Fruit fly (Drosophila melanogaster) whole organism, embryonic: ENCODE measurements around the gene CG31265.
A peak's percentile ranks its signal among the peaks of the same experiment; 100 is the strongest.

Experiments
- CG10654 ChIP-seq: fragments of 200-800 bp; sonication (Bioruptor generic); optimal IDR thresholded peaks from 2 replicates; lab custom pipeline; 2016; ENCODE audit warnings: missing biosample characterization, missing genetic modification characterization
- CG12659 ChIP-seq: fragments of 200-800 bp; sonication (Bioruptor generic); optimal IDR thresholded peaks from 3 replicates; lab custom pipeline; 2017; ENCODE audit warnings: mild to moderate bottlenecking, missing biosample characterization, missing genetic modification reagents, missing genetic modification characterization
- CG12744 ChIP-seq: fragments of 200-800 bp; sonication (Bioruptor generic); optimal IDR thresholded peaks from 2 replicates; lab custom pipeline; 2016; ENCODE audit warnings: missing biosample characterization, missing genetic modification characterization
- CG15073 ChIP-seq: fragments of 200-800 bp; sonication (Bioruptor generic); optimal IDR thresholded peaks from 2 replicates; lab custom pipeline; 2016; ENCODE audit warnings: missing biosample characterization, missing genetic modification characterization
- CG15479 ChIP-seq: fragments of 200-800 bp; sonication (Bioruptor generic); optimal IDR thresholded peaks from 3 replicates; lab custom pipeline; 2019; ENCODE audit warnings: missing biosample characterization, mild to moderate bottlenecking, missing genetic modification characterization, moderate library complexity
- CG15514 ChIP-seq: fragments of 200-800 bp; sonication (Bioruptor generic); optimal IDR thresholded peaks from 3 replicates; lab custom pipeline; 2017; ENCODE audit warnings: missing biosample characterization, missing genetic modification characterization, mild to moderate bottlenecking, moderate library complexity, missing genetic modification reagents
- CG17359 ChIP-seq: fragments of 200-800 bp; sonication (Bioruptor generic); optimal IDR thresholded peaks from 3 replicates; lab custom pipeline; 2018; ENCODE audit warnings: missing biosample characterization, mild to moderate bottlenecking, missing genetic modification characterization, moderate library complexity
- CG17385 ChIP-seq: fragments of 200-800 bp; sonication (Bioruptor generic); optimal IDR thresholded peaks from 3 replicates; lab custom pipeline; 2018; ENCODE audit warnings: missing biosample characterization, mild to moderate bottlenecking, missing genetic modification characterization
- CG2129 ChIP-seq: fragments of 200-800 bp; sonication (Bioruptor generic); IDR thresholded peaks from 2 replicates; pipeline ENCODE4 v1.3.6; 2022; ENCODE audit warnings: missing biosample characterization, missing genetic modification characterization; ENCODE audit not compliant: partially characterized antibody
- CG30403 ChIP-seq: fragments of 200-800 bp; sonication (Bioruptor generic); optimal IDR thresholded peaks from 3 replicates; lab custom pipeline; 2016; ENCODE audit warnings: missing biosample characterization, missing genetic modification characterization
- CG31365 ChIP-seq: fragments of 200-800 bp; sonication (Bioruptor generic); optimal IDR thresholded peaks from 2 replicates; lab custom pipeline; 2018; ENCODE audit warnings: missing biosample characterization, mild to moderate bottlenecking, missing genetic modification characterization
- CG3838 ChIP-seq: fragments of 200-800 bp; sonication (Bioruptor generic); optimal IDR thresholded peaks from 3 replicates; lab custom pipeline; 2016; ENCODE audit warnings: missing biosample characterization, missing genetic modification characterization
- CG42726 ChIP-seq: fragments of 200-800 bp; sonication (Bioruptor generic); IDR thresholded peaks from 2 replicates; pipeline ENCODE4 v1.3.6; 2022; ENCODE audit warnings: missing biosample characterization, missing genetic modification characterization; ENCODE audit not compliant: partially characterized antibody
- CG8478 ChIP-seq: fragments of >200 bp; optimal IDR thresholded peaks from 2 replicates; lab custom pipeline; 2018
- CG8765 ChIP-seq: fragments of 200-800 bp; sonication (Bioruptor generic); IDR thresholded peaks from 2 replicates; pipeline ENCODE4 v1.3.6; 2022; ENCODE audit warnings: missing biosample characterization, missing genetic modification characterization
- CG9609 ChIP-seq: fragments of 200-800 bp; sonication (Bioruptor generic); optimal IDR thresholded peaks from 3 replicates; lab custom pipeline; 2016; ENCODE audit warnings: missing biosample characterization, missing genetic modification characterization
- CG9876 ChIP-seq: fragments of 200-800 bp; sonication (Bioruptor generic); optimal IDR thresholded peaks from 2 replicates; lab custom pipeline; 2016; ENCODE audit warnings: missing biosample characterization, missing genetic modification characterization
- Chrac-16 ChIP-seq: fragments of 200-800 bp; sonication (Bioruptor generic); optimal IDR thresholded peaks from 3 replicates; lab custom pipeline; 2016; ENCODE audit warnings: missing biosample characterization, missing genetic modification characterization
- Ets65A ChIP-seq: fragments of 200-800 bp; sonication (Bioruptor generic); peaks from one replicate; lab custom pipeline; 2016; ENCODE audit warnings: missing biosample characterization, missing genetic modification characterization
- HLH4C ChIP-seq: fragments of 200-800 bp; sonication (Bioruptor generic); IDR thresholded peaks from 3 replicates; pipeline ENCODE4 v1.3.6; 2022; ENCODE audit warnings: missing biosample characterization, missing genetic modification characterization; ENCODE audit not compliant: partially characterized antibody
- Hr39 ChIP-seq: fragments of >200 bp; optimal IDR thresholded peaks from 2 replicates; lab custom pipeline; 2017
- MESR4 ChIP-seq: fragments of 200-800 bp; sonication (Bioruptor generic); optimal IDR thresholded peaks from 2 replicates; lab custom pipeline; 2018; ENCODE audit warnings: missing biosample characterization, mild to moderate bottlenecking, missing genetic modification characterization, moderate library complexity
- Med ChIP-seq: fragments of 200-800 bp; sonication (Bioruptor generic); peaks from one replicate; lab custom pipeline; 2016; ENCODE audit warnings: missing biosample characterization, missing genetic modification characterization, mild to moderate bottlenecking, inconsistent platforms, moderate library complexity
- Mrtf ChIP-seq: fragments of 200-800 bp; sonication (Bioruptor generic); IDR thresholded peaks from 3 replicates; pipeline ENCODE4 v1.3.6; 2022; ENCODE audit warnings: missing biosample characterization, missing genetic modification characterization
- Sin3A ChIP-seq: fragments of >200 bp; optimal IDR thresholded peaks from 2 replicates; lab custom pipeline; 2018
- Sry-β ChIP-seq: fragments of 200-800 bp; sonication (Bioruptor generic); optimal IDR thresholded peaks from 2 replicates; lab custom pipeline; 2018; ENCODE audit warnings: missing biosample characterization, mild to moderate bottlenecking, missing genetic modification characterization, moderate library complexity
- Xrp1 ChIP-seq: fragments of 200-800 bp; sonication (Bioruptor generic); IDR thresholded peaks from 2 replicates; pipeline ENCODE4 v1.3.6; 2022; ENCODE audit warnings: missing biosample characterization, missing genetic modification characterization
- YL-1 ChIP-seq: fragments of 200-800 bp; sonication (Bioruptor generic); optimal IDR thresholded peaks from 3 replicates; lab custom pipeline; 2017; ENCODE audit warnings: missing biosample characterization, mild to moderate bottlenecking, missing genetic modification characterization
- amos ChIP-seq: fragments of 200-800 bp; sonication (Bioruptor generic); IDR thresholded peaks from 2 replicates; pipeline ENCODE4 v1.3.6; 2022; ENCODE audit warnings: missing biosample characterization, missing genetic modification characterization; ENCODE audit not compliant: partially characterized antibody
- dan ChIP-seq: fragments of 200-800 bp; sonication (Bioruptor generic); IDR thresholded peaks from 2 replicates; pipeline ENCODE4 v1.3.6; 2022; ENCODE audit warnings: missing biosample characterization, missing genetic modification characterization
- gce ChIP-seq: fragments of 200-800 bp; sonication (Bioruptor generic); IDR thresholded peaks from 3 replicates; pipeline ENCODE4 v1.3.6; 2022; ENCODE audit warnings: missing biosample characterization, missing genetic modification characterization
- jigr1 ChIP-seq: fragments of 200-800 bp; sonication (Bioruptor generic); IDR thresholded peaks from 3 replicates; pipeline ENCODE4 v1.3.6; 2022; ENCODE audit warnings: missing biosample characterization, missing genetic modification characterization
- jumu ChIP-seq: fragments of 200-800 bp; sonication (Bioruptor generic); optimal IDR thresholded peaks from 3 replicates; lab custom pipeline; 2016; ENCODE audit warnings: missing biosample characterization, missing genetic modification characterization
- mld ChIP-seq: fragments of 200-800 bp; sonication (Bioruptor generic); IDR thresholded peaks from 3 replicates; pipeline ENCODE4 v1.3.6; 2022; ENCODE audit warnings: missing biosample characterization, missing genetic modification characterization; ENCODE audit not compliant: partially characterized antibody
- nerfin-1 ChIP-seq: fragments of 200-800 bp; sonication (Bioruptor generic); optimal IDR thresholded peaks from 3 replicates; lab custom pipeline; 2019; ENCODE audit warnings: missing biosample characterization, mild to moderate bottlenecking, missing genetic modification characterization, moderate library complexity
- nerfin-2 ChIP-seq: fragments of 200-800 bp; sonication (Bioruptor generic); IDR thresholded peaks from 2 replicates; pipeline ENCODE4 v1.3.6; 2022; ENCODE audit warnings: missing biosample characterization, missing genetic modification characterization; ENCODE audit not compliant: partially characterized antibody
- pho ChIP-seq: fragments of 200-800 bp; sonication (Bioruptor generic); optimal IDR thresholded peaks from 2 replicates; lab custom pipeline; 2016; ENCODE audit warnings: missing biosample characterization, missing genetic modification characterization
- pnt ChIP-seq: fragments of 200-800 bp; sonication (Bioruptor generic); optimal IDR thresholded peaks from 3 replicates; lab custom pipeline; 2016; ENCODE audit warnings: missing biosample characterization, missing genetic modification characterization
- ranshi ChIP-seq: fragments of 200-800 bp; sonication (Bioruptor generic); IDR thresholded peaks from 2 replicates; pipeline ENCODE4 v1.3.6; 2022; ENCODE audit warnings: missing biosample characterization, missing genetic modification characterization
- repo ChIP-seq: fragments of 200-800 bp; sonication (Bioruptor generic); optimal IDR thresholded peaks from 2 replicates; lab custom pipeline; 2016; ENCODE audit warnings: missing biosample characterization, missing genetic modification characterization
- sd ChIP-seq: fragments of 200-800 bp; sonication (Bioruptor generic); optimal IDR thresholded peaks from 3 replicates; lab custom pipeline; 2018; ENCODE audit warnings: missing biosample characterization, mild to moderate bottlenecking, missing genetic modification characterization, moderate library complexity
- sima ChIP-seq: fragments of 200-800 bp; sonication (Bioruptor generic); optimal IDR thresholded peaks from 2 replicates; lab custom pipeline; 2016; ENCODE audit warnings: missing biosample characterization, missing genetic modification characterization
- so ChIP-seq: fragments of 200-800 bp; sonication (Bioruptor generic); IDR thresholded peaks from 3 replicates; pipeline ENCODE4 v1.3.6; 2022; ENCODE audit warnings: missing biosample characterization, missing genetic modification characterization
- tll ChIP-seq, 2 experiments: fragments of 200-800 bp in 1 of 2; fragments of >200 bp in 1 of 2; sonication (Bioruptor generic) in 1 of 2; optimal IDR thresholded peaks; 2 replicates each; lab custom pipeline; 2017 to 2019; ENCODE audit warnings: missing biosample characterization in 2 of 2, missing genetic modification characterization in 2 of 2, mild to moderate bottlenecking in 1 of 2, moderate library complexity in 1 of 2
- tna ChIP-seq: fragments of 200-800 bp; sonication (Bioruptor generic); IDR thresholded peaks from 2 replicates; pipeline ENCODE4 v1.3.6; 2022; ENCODE audit warnings: missing biosample characterization, missing genetic modification characterization; ENCODE audit not compliant: partially characterized antibody
- wor ChIP-seq: fragments of 200-800 bp; sonication (Bioruptor generic); IDR thresholded peaks from 2 replicates; pipeline ENCODE4 v1.3.6; 2022; ENCODE audit warnings: missing biosample characterization, missing genetic modification characterization

The CG31265 gene

DNA sequence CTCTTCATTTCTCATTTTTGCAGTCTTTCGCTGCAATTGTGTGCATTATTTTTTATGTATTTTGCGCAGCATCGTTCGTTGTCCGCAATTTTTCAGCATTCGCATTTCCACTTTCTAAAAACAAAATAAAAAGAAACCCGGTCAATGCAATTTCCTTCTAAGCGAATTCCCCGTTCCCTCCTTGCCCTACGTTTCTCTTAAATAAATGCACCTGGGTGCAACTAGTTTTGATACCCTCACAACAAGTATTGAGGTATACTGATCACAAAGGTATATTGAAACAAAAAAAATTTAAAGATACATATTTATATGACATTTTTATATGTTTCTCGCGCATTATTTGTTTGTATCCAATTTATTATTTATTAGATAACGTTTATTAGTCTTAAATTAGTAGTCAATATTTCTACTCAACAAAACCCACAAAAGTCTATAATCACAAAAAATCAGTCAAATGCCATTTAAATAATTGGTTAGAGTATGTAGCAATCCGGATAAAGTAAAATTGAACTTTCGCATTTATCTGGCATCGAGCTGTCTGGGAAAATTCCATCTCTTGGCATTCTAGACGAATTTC is 46.6 kb upstream of the CG31265 start (continued):
- TF ChIP-seq CG17359 (tag; lab: Kevin White, UChicago) (peak; percentile 10), Xrp1 (GFP tag; lab: Robert Waterston, UW) (peak; percentile 28; the same call in 1 of the 2 replicates)

DNA sequence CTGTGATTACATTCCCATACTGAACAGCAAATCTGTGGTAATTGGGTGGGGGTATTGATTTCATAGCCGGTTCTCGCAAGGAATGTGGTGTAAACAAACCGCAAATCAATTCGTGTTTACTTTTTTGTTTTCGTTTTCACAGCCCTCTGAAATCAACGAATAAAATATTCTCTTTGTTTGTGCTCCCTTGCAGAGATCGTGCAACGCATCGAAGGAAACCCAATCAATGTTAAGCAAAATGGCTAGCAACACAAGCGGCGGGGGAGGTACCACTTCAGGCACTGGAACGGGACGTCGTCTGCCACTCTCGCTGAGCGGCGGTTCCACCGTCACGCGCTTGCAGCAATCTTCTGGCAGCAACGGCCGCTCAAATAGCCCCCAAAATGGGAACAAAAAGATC is 45.5 kb upstream of the CG31265 start:
- TF ChIP-seq wor (no peak), CG15479 (GFP tag; lab: Kevin White, UChicago) (peak; percentile 80), Mrtf (GFP tag; lab: Robert Waterston, UW) (no peak), CG12744 (GFP tag; lab: Kevin White, UChicago) (no peak), nerfin-2 (no peak), sd (peak; percentile 72), Med (GFP tag; lab: Kevin White, UChicago) (peak; percentile 3), tll (GFP tag; optimal IDR thresholded peaks at IDR 0.05; lab: Kevin White, UChicago) (peak in 1 of 2 experiments; percentile 69), Ets65A (GFP tag; lab: Kevin White, UChicago) (peak; percentile 48), Sin3A (lab: Kevin White, UChicago) (no peak), nerfin-1 (tag; lab: Kevin White, UChicago) (peak; percentile 34), so (GFP tag; lab: Robert Waterston, UW) (peak; percentile 33; the same call in 1 of the 3 replicates), pnt (GFP tag; lab: Kevin White, UChicago) (no peak)
- TF ChIP-seq, all 482 proteins: peak for 7

DNA sequence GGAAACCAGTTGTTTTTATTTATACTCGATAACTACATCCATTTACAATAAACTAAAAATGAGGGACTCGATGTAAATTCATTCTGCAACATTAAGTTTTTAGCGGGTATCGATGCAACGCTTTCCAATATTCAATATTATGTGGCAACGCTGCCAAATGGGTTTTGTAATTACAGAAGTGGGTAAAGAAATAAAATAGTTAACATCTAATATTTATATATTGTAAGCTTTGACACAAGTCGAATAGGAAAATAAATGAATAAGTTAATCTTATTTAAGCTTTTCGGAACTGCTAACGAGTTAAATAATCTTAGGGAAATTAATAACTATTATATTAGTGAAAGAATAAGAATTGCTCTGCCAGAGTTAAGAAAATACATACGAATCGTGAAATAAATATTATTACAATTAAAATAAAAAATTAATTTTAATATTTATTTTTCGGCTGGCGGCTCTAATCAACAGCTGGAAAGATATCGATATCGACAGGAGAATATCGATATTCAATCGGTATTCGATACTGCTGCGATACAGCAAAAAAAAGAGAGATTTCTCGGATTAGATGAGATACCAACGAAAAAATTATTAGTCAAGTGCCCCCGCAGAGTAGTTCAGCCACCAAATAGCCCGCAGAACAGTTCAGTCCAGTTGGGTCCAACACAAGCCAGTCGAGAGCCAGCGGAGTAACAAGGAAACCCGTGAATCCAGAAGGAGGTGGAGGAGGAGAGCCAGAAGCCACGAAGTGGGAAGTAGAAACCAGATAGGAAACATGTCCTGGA is 42.8 kb upstream of the CG31265 start, which contains the start of gene GckIII:
Gene GckIII, plus strand, starts transcription at position 485 of the 779 bp plus-strand sequence.
- no peak for TF ChIP-seq CG8765
- no peak for TF ChIP-seq Hr39
- TF ChIP-seq jigr1 (GFP tag; lab: Robert Waterston, UW): no peak
- TF ChIP-seq MESR4 (GFP tag; lab: Kevin White, UChicago): peak; percentile 89
- TF ChIP-seq CG3838 (GFP tag; lab: Kevin White, UChicago): no peak
- peak; percentile 24 for TF ChIP-seq CG15514 (GFP tag; lab: Kevin White, UChicago)
- TF ChIP-seq CG31365 (tag; lab: Kevin White, UChicago): no peak
- no peak for TF ChIP-seq CG9609 (GFP tag; lab: Kevin White, UChicago)
- no peak for TF ChIP-seq jumu (GFP tag; lab: Kevin White, UChicago)
- no peak for TF ChIP-seq CG10654
- peak; percentile 51 for TF ChIP-seq CG12659 (GFP tag; lab: Kevin White, UChicago)
- peak; percentile 86 for TF ChIP-seq CG2129 (GFP tag; lab: Robert Waterston, UW)
- no peak for TF ChIP-seq Chrac-16 (GFP tag; lab: Kevin White, UChicago)
- TF ChIP-seq tll (GFP tag; optimal IDR thresholded peaks at IDR 0.05; lab: Kevin White, UChicago): no peak
- TF ChIP-seq repo (GFP tag; lab: Kevin White, UChicago): no peak
- no peak for TF ChIP-seq pho (GFP tag; lab: Kevin White, UChicago)
- TF ChIP-seq gce: no peak
- no peak for TF ChIP-seq CG9876 (GFP tag; lab: Kevin White, UChicago)
- no peak for TF ChIP-seq CG8478 (lab: Kevin White, UChicago)
- TF ChIP-seq CG42726 (GFP tag; lab: Robert Waterston, UW): peak; percentile 73; the same call in 1 of the 2 replicates
- peak; percentile 79 for TF ChIP-seq amos (GFP tag; lab: Robert Waterston, UW)
- TF ChIP-seq dan (GFP tag; lab: Robert Waterston, UW): no peak
- no peak for TF ChIP-seq CG30403 (GFP tag; lab: Kevin White, UChicago)
- TF ChIP-seq CG15073: no peak
- TF ChIP-seq YL-1: peak; percentile 5
- TF ChIP-seq mld: peak; percentile 87
- no peak for TF ChIP-seq CG17385
- peak; percentile 5 for TF ChIP-seq Sry-β (GFP tag; lab: Kevin White, UChicago)
- TF ChIP-seq sima (GFP tag; lab: Kevin White, UChicago): no peak
- TF ChIP-seq ranshi (GFP tag; lab: Robert Waterston, UW): no peak
- peak; percentile 82 for TF ChIP-seq HLH4C
- TF ChIP-seq tna (GFP tag; lab: Robert Waterston, UW): peak; percentile 79
